Fruit fly (Drosophila melanogaster) whole organism, embryonic: Measurements from ENCODE around the gene CG15922.

Source experiments
- Atf-2 ChIP-seq: fragments of 200-800 bp; sonication (Bioruptor generic); optimal IDR thresholded peaks from 2 replicates; lab custom pipeline; 2016; ENCODE audit warnings: missing biosample characterization, missing genetic modification characterization
- CG11695 ChIP-seq: fragments of 200-800 bp; sonication (Bioruptor generic); IDR thresholded peaks from 3 replicates; pipeline ENCODE4 v1.3.6; 2022; ENCODE audit warnings: missing biosample characterization, missing genetic modification characterization
- CG4404 ChIP-seq: fragments of 200-800 bp; sonication (Bioruptor generic); IDR thresholded peaks from 2 replicates; pipeline ENCODE4 v1.3.6; 2022; ENCODE audit warnings: missing biosample characterization, missing genetic modification characterization
- CG7963 ChIP-seq: fragments of 200-800 bp; sonication (Bioruptor generic); IDR thresholded peaks from 3 replicates; pipeline ENCODE4 v1.3.6; 2022; ENCODE audit warnings: missing biosample characterization, missing genetic modification characterization; ENCODE audit not compliant: partially characterized antibody
- CTCF ChIP-seq: fragments of 200-800 bp; sonication (Bioruptor generic); optimal IDR thresholded peaks from 2 replicates; lab custom pipeline; 2017; ENCODE audit warnings: missing biosample characterization, mild to moderate bottlenecking, missing genetic modification characterization, moderate library complexity
- Hmx ChIP-seq: fragments of 200-800 bp; sonication (Bioruptor generic); optimal IDR thresholded peaks from 2 replicates; lab custom pipeline; 2016; ENCODE audit warnings: missing biosample characterization, missing genetic modification characterization
- disco-r ChIP-seq: fragments of 200-800 bp; sonication (Bioruptor generic); optimal IDR thresholded peaks from 2 replicates; lab custom pipeline; 2016; ENCODE audit warnings: missing biosample characterization, missing genetic modification characterization

- TF ChIP-seq Hmx (GFP tag; lab: Kevin White, UChicago) = no peak
- no peak for TF ChIP-seq CG7963 (GFP tag; lab: Robert Waterston, UW)
- no peak for TF ChIP-seq CTCF (GFP tag; lab: Kevin White, UChicago)
- TF ChIP-seq disco-r (GFP tag; lab: Kevin White, UChicago) = no peak
- no peak for TF ChIP-seq CG4404 (GFP tag; lab: Robert Waterston, UW)
- no peak for TF ChIP-seq Atf-2 (GFP tag; lab: Kevin White, UChicago)
- no peak for TF ChIP-seq CG11695 (GFP tag; lab: Robert Waterston, UW)
Measured at dm6 chr3R:20554300-20554699, 5.8 kb downstream of the CG15922 start, which contains the start of gene att-ORFB.
